Worm (Caenorhabditis elegans) whole organism, L4 larva: ENCODE measurements around the gene gcy-12.

Experiments
- D1046.2 ChIP-seq: fragments of 200-800 bp; sonication (Bioruptor generic); IDR thresholded peaks from 2 replicates; pipeline ENCODE4 v1.3.6; 2022; ENCODE audit warnings: missing genetic modification characterization, missing compliant biosample characterization
- F26F4.8 ChIP-seq: fragments of 200-800 bp; sonication (Bioruptor generic); conservative IDR thresholded peaks from 2 replicates; pipeline ENCODE4 v1.3.6; 2022; ENCODE audit warnings: missing genetic modification characterization, missing compliant biosample characterization
- F37D6.2 ChIP-seq: sonication (generic microtip); optimal IDR thresholded peaks from 2 replicates; lab custom pipeline; 2016; ENCODE audit warnings: mild to moderate bottlenecking, missing genetic modification characterization, missing compliant biosample characterization
- F49E8.2 ChIP-seq: sonication (generic microtip); optimal IDR thresholded peaks from 2 replicates; lab custom pipeline; 2016; ENCODE audit warnings: missing compliant biosample characterization, mild to moderate bottlenecking, missing genetic modification characterization, borderline replicate concordance
- Y75B8A.6 ChIP-seq: fragments of 200-800 bp; sonication (Bioruptor generic); IDR thresholded peaks from 2 replicates; pipeline ENCODE4 v1.3.6; 2022; ENCODE audit warnings: missing genetic modification reagents, missing genetic modification characterization, missing compliant biosample characterization
- aha-1 ChIP-seq: fragments of 150-350 bp; peaks from one replicate; lab custom pipeline; 2014; ENCODE audit warnings: missing biosample characterization, missing genetic modification characterization
- arid-1 ChIP-seq: fragments of 200-800 bp; sonication (Bioruptor generic); conservative IDR thresholded peaks from 2 replicates; pipeline ENCODE4 v1.3.6; 2022; ENCODE audit warnings: missing genetic modification reagents, missing genetic modification characterization, missing compliant biosample characterization
- ceh-20 ChIP-seq: fragments of 200-800 bp; sonication (Bioruptor generic); IDR thresholded peaks from 2 replicates; pipeline ENCODE4 v1.3.6; 2022; ENCODE audit warnings: missing genetic modification reagents, missing genetic modification characterization, missing compliant biosample characterization
- ceh-28 ChIP-seq: fragments of 150-350 bp; optimal IDR thresholded peaks from 2 replicates; lab custom pipeline; 2014; ENCODE audit warnings: missing biosample characterization, missing genetic modification reagents, missing genetic modification characterization
- ceh-32 ChIP-seq: sonication (generic microtip); optimal IDR thresholded peaks from 2 replicates; lab custom pipeline; 2016; ENCODE audit warnings: mild to moderate bottlenecking, missing genetic modification characterization, missing compliant biosample characterization; ENCODE audit not compliant: poor library complexity
- ceh-62 ChIP-seq: sonication (generic microtip); optimal IDR thresholded peaks from 2 replicates; lab custom pipeline; 2017; ENCODE audit warnings: missing biosample characterization, missing genetic modification characterization
- ceh-82 ChIP-seq: sonication (generic microtip); optimal IDR thresholded peaks from 2 replicates; lab custom pipeline; 2017; ENCODE audit warnings: missing biosample characterization, missing genetic modification characterization
- ces-1 ChIP-seq: fragments of 150-350 bp; sonication (generic microtip); optimal IDR thresholded peaks from 4 replicates; lab custom pipeline; 2014; ENCODE audit warnings: missing biosample characterization, missing genetic modification reagents, missing genetic modification characterization
- ctbp-1 ChIP-seq: fragments of 200-800 bp; sonication (Bioruptor generic); IDR thresholded peaks from 2 replicates; pipeline ENCODE4 v1.3.6; 2022; ENCODE audit warnings: missing genetic modification reagents, missing genetic modification characterization, missing compliant biosample characterization
- daf-12 ChIP-seq: fragments of 150-350 bp; optimal IDR thresholded peaks from 2 replicates; lab custom pipeline; 2014; ENCODE audit warnings: missing biosample characterization, missing genetic modification reagents, missing genetic modification characterization
- daf-19 ChIP-seq: fragments of 200-800 bp; sonication (Bioruptor generic); conservative IDR thresholded peaks from 2 replicates; pipeline ENCODE4 v1.3.6; 2022; ENCODE audit warnings: missing genetic modification characterization, missing compliant biosample characterization
- dmd-6 ChIP-seq: fragments of 200-800 bp; sonication (Bioruptor generic); IDR thresholded peaks from 2 replicates; pipeline ENCODE4 v1.3.6; 2022; ENCODE audit warnings: missing genetic modification reagents, missing genetic modification characterization, missing compliant biosample characterization
- dmd-8 ChIP-seq: fragments of 200-800 bp; sonication (Bioruptor generic); IDR thresholded peaks from 2 replicates; pipeline ENCODE4 v1.3.6; 2022; ENCODE audit warnings: missing genetic modification characterization, missing compliant biosample characterization
- dve-1 ChIP-seq: sonication (generic microtip); optimal IDR thresholded peaks from 2 replicates; lab custom pipeline; 2017; ENCODE audit warnings: antibody characterized with exemption, mild to moderate bottlenecking, missing genetic modification characterization, missing compliant biosample characterization; ENCODE audit not compliant: insufficient read depth
- fos-1 ChIP-seq: fragments of 150-350 bp; optimal IDR thresholded peaks from 2 replicates; lab custom pipeline; 2014; ENCODE audit warnings: missing biosample characterization, missing genetic modification characterization
- gei-8 ChIP-seq: fragments of 200-800 bp; sonication (Bioruptor generic); optimal IDR thresholded peaks from 2 replicates; lab custom pipeline; 2018; ENCODE audit warnings: mild to moderate bottlenecking, missing genetic modification characterization, missing compliant biosample characterization
- hlh-11 ChIP-seq: fragments of 200-800 bp; sonication (Bioruptor generic); optimal IDR thresholded peaks from 2 replicates; lab custom pipeline; 2018; ENCODE audit warnings: mild to moderate bottlenecking, missing genetic modification characterization, missing compliant biosample characterization
- hlh-30 ChIP-seq: sonication (generic microtip); optimal IDR thresholded peaks from 2 replicates; lab custom pipeline; 2017; ENCODE audit warnings: antibody characterized with exemption, mild to moderate bottlenecking, missing genetic modification characterization, missing compliant biosample characterization; ENCODE audit not compliant: insufficient read depth
- lin-13 ChIP-seq: fragments of 150-350 bp; optimal IDR thresholded peaks from 2 replicates; lab custom pipeline; 2014; ENCODE audit warnings: missing biosample characterization, missing genetic modification reagents, missing genetic modification characterization
- lin-15B ChIP-seq: fragments of 150-350 bp; sonication (generic microtip); optimal IDR thresholded peaks from 3 replicates; lab custom pipeline; 2014; ENCODE audit warnings: missing biosample characterization, missing genetic modification characterization
- lin-29 ChIP-seq: fragments of 200-800 bp; sonication (Bioruptor generic); IDR thresholded peaks from 2 replicates; pipeline ENCODE4 v1.3.6; 2022; ENCODE audit warnings: missing genetic modification reagents, missing genetic modification characterization, missing compliant biosample characterization
- lsy-2 ChIP-seq, 2 experiments: fragments of 150-350 bp in 1 of 2; sonication (generic microtip) in 1 of 2; optimal IDR thresholded peaks; 2 replicates each; lab custom pipeline; 2014 to 2017; ENCODE audit warnings: missing biosample characterization in 2 of 2, missing genetic modification characterization in 2 of 2
- madf-5 ChIP-seq, 2 experiments: fragments of 200-800 bp; sonication (Bioruptor generic); IDR thresholded peaks; 2 replicates each; pipeline ENCODE4 v1.3.6; 2022; ENCODE audit warnings: missing compliant biosample characterization in 2 of 2, missing genetic modification characterization in 2 of 2
- mdl-1 ChIP-seq, 2 experiments: fragments of 150-350 bp in 1 of 2; sonication (generic microtip) in 1 of 2; optimal IDR thresholded peaks; 2 replicates each; lab custom pipeline; 2014 to 2017; ENCODE audit warnings: missing biosample characterization in 2 of 2, missing genetic modification characterization in 2 of 2
- mdt-29 ChIP-seq: fragments of 200-800 bp; sonication (Bioruptor generic); IDR thresholded peaks from 2 replicates; pipeline ENCODE4 v1.3.6; 2022; ENCODE audit warnings: missing genetic modification reagents, missing genetic modification characterization, missing compliant biosample characterization
- mep-1 ChIP-seq: fragments of 150-350 bp; sonication (generic microtip); optimal IDR thresholded peaks from 3 replicates; lab custom pipeline; 2014; ENCODE audit warnings: missing biosample characterization, missing genetic modification characterization
- mes-2 ChIP-seq: sonication (generic microtip); optimal IDR thresholded peaks from 2 replicates; lab custom pipeline; 2016; ENCODE audit warnings: missing genotype, mild to moderate bottlenecking, missing genetic modification characterization, missing compliant biosample characterization; ENCODE audit not compliant: poor library complexity, severe bottlenecking
- mxl-3 ChIP-seq: fragments of 200-800 bp; sonication (Bioruptor generic); optimal IDR thresholded peaks from 2 replicates; lab custom pipeline; 2018; ENCODE audit warnings: mild to moderate bottlenecking, missing genetic modification characterization, missing compliant biosample characterization
- nhr-10 ChIP-seq: fragments of 150-350 bp; optimal IDR thresholded peaks from 2 replicates; lab custom pipeline; 2014; ENCODE audit warnings: missing biosample characterization, missing genetic modification characterization
- nhr-102 ChIP-seq: sonication (generic microtip); optimal IDR thresholded peaks from 2 replicates; lab custom pipeline; 2016; ENCODE audit warnings: mild to moderate bottlenecking, missing genetic modification characterization, moderate library complexity, missing compliant biosample characterization
- nhr-11 ChIP-seq: fragments of 150-350 bp; optimal IDR thresholded peaks from 2 replicates; lab custom pipeline; 2014; ENCODE audit warnings: missing biosample characterization, missing genetic modification characterization
- nhr-28 ChIP-seq: fragments of 150-350 bp; optimal IDR thresholded peaks from 2 replicates; lab custom pipeline; 2014; ENCODE audit warnings: missing biosample characterization, missing genetic modification characterization
- nhr-41 ChIP-seq: fragments of 200-800 bp; sonication (Bioruptor generic); IDR thresholded peaks from 2 replicates; pipeline ENCODE4 v1.3.6; 2022; ENCODE audit warnings: missing genetic modification reagents, missing genetic modification characterization, missing compliant biosample characterization
- nhr-42 ChIP-seq: fragments of 200-800 bp; sonication (Bioruptor generic); IDR thresholded peaks from 2 replicates; pipeline ENCODE4 v1.3.6; 2022; ENCODE audit warnings: missing genetic modification characterization, missing compliant biosample characterization
- nhr-48 ChIP-seq: sonication (generic microtip); optimal IDR thresholded peaks from 2 replicates; lab custom pipeline; 2016; ENCODE audit warnings: mild to moderate bottlenecking, missing genetic modification characterization, missing compliant biosample characterization
- nhr-77 ChIP-seq: fragments of 150-350 bp; optimal IDR thresholded peaks from 2 replicates; lab custom pipeline; 2014; ENCODE audit warnings: missing biosample characterization, missing genetic modification characterization
- pha-4 ChIP-seq, 2 experiments: fragments of 150-350 bp in 1 of 2; fragments of 200-800 bp in 1 of 2; sonication (Bioruptor generic) in 1 of 2; IDR thresholded peaks in 1 of 2; optimal IDR thresholded peaks in 1 of 2; 2 replicates each; pipeline versions ENCODE4 v1.3.6 to Lab custom; 2014 to 2022; ENCODE audit warnings: missing genetic modification characterization in 2 of 2, missing genetic modification reagents in 2 of 2, missing biosample characterization in 1 of 2, missing compliant biosample characterization in 1 of 2
- php-3 ChIP-seq: fragments of 200-800 bp; sonication (Bioruptor generic); IDR thresholded peaks from 2 replicates; pipeline ENCODE4 v1.3.6; 2022; ENCODE audit warnings: missing genetic modification reagents, missing genetic modification characterization, missing compliant biosample characterization
- pqm-1 ChIP-seq: sonication (generic microtip); optimal IDR thresholded peaks from 2 replicates; lab custom pipeline; 2017; ENCODE audit warnings: missing biosample characterization, missing genetic modification characterization
- rbr-2 ChIP-seq: sonication (generic microtip); optimal IDR thresholded peaks from 2 replicates; lab custom pipeline; 2016; ENCODE audit warnings: missing genotype, missing genetic modification characterization, missing compliant biosample characterization
- saeg-2 ChIP-seq: fragments of 200-800 bp; sonication (Bioruptor generic); IDR thresholded peaks from 2 replicates; pipeline ENCODE4 v1.3.6; 2022; ENCODE audit warnings: missing genetic modification reagents, missing genetic modification characterization, missing compliant biosample characterization
- sdz-12 ChIP-seq: fragments of 200-800 bp; sonication (Bioruptor generic); optimal IDR thresholded peaks from 2 replicates; lab custom pipeline; 2018; ENCODE audit warnings: mild to moderate bottlenecking, missing genetic modification characterization, missing compliant biosample characterization
- snpc-4 ChIP-seq: fragments of 150-350 bp; optimal IDR thresholded peaks from 2 replicates; lab custom pipeline; 2014; ENCODE audit warnings: missing biosample characterization, missing genetic modification characterization
- spr-1 ChIP-seq: sonication (generic microtip); optimal IDR thresholded peaks from 2 replicates; lab custom pipeline; 2016; ENCODE audit warnings: mild to moderate bottlenecking, missing genetic modification characterization, missing compliant biosample characterization
- unc-62 ChIP-seq, 3 experiments: fragments of 150-350 bp in 1 of 3; sonication (generic microtip); optimal IDR thresholded peaks in 2 of 3; peaks in 1 of 3; 1 replicate in 1 of 3; 2 replicates in 2 of 3; lab custom pipeline; 2014 to 2017; ENCODE audit warnings: missing biosample characterization in 3 of 3, missing genetic modification characterization in 3 of 3, missing genetic modification reagents in 3 of 3, missing genotype in 1 of 3

The gcy-12 gene

ce11 chrII:5281137-5281536 lies 30.7 kb upstream of the gcy-12 start (continued):
- no peak for TF ChIP-seq daf-12 (tag; lab: Kevin White, UChicago)
- peak; percentile 63 for TF ChIP-seq dmd-6 (GFP tag; lab: Robert Waterston, UW)
- TF ChIP-seq ceh-20 (GFP tag; lab: Robert Waterston, UW) = peak; percentile 84
- peak; percentile 97 for TF ChIP-seq php-3 (GFP tag; lab: Robert Waterston, UW)
- no peak for TF ChIP-seq nhr-77
- TF ChIP-seq nhr-11 (tag; lab: Kevin White, UChicago) = no peak
- no peak for TF ChIP-seq Y75B8A.6
- peak; percentile 58 for TF ChIP-seq mep-1 (tag; lab: Kevin White, UChicago)
- no peak for TF ChIP-seq lin-29 (GFP tag; lab: Robert Waterston, UW)
- peak; percentile 7 for TF ChIP-seq mxl-3 (GFP tag; lab: Kevin White, UChicago)
- TF ChIP-seq unc-62 (GFP tag; optimal IDR thresholded peaks at IDR 0.05 in 1 of 2; lab: Kevin White, UChicago) = peak in 1 of 2 experiments; percentile 59
- no peak for TF ChIP-seq unc-62 (tag; optimal IDR thresholded peaks at IDR 0.05; lab: Kevin White, UChicago)
- TF ChIP-seq daf-19 (GFP tag; lab: Robert Waterston, UW) = no peak
- TF ChIP-seq hlh-11 (tag; lab: Kevin White, UChicago) = peak; percentile 73
- no peak for TF ChIP-seq pha-4 (GFP tag; IDR thresholded peaks at IDR 0.05; lab: Robert Waterston, UW)
- TF ChIP-seq pha-4 (tag; optimal IDR thresholded peaks at IDR 0.05; lab: Kevin White, UChicago) = no peak
- TF ChIP-seq aha-1 (tag; lab: Kevin White, UChicago) = peak; percentile 98
- no peak for TF ChIP-seq F26F4.8 (GFP tag; lab: Robert Waterston, UW)
- no peak for TF ChIP-seq ceh-82
- TF ChIP-seq F49E8.2 = no peak
- TF ChIP-seq sdz-12 (GFP tag; lab: Kevin White, UChicago) = no peak
- no peak for TF ChIP-seq saeg-2
- no peak for TF ChIP-seq dmd-8 (GFP tag; lab: Robert Waterston, UW)
- peak in 1 of 2 experiments; percentile 46 for TF ChIP-seq mdl-1 (tag; optimal IDR thresholded peaks at IDR 0.05; lab: Kevin White, UChicago)
- no peak for TF ChIP-seq F37D6.2
- no peak for TF ChIP-seq ceh-32 (tag; lab: Kevin White, UChicago)
- no peak for TF ChIP-seq nhr-41 (GFP tag; lab: Robert Waterston, UW)
- no peak for TF ChIP-seq D1046.2 (GFP tag; lab: Robert Waterston, UW)
- no peak for TF ChIP-seq ces-1 (GFP tag; lab: Kevin White, UChicago)
- peak; percentile 41 for TF ChIP-seq nhr-102 (tag; lab: Kevin White, UChicago)
- no peak for TF ChIP-seq rbr-2
- TF ChIP-seq lin-13 (GFP tag; lab: Kevin White, UChicago) = no peak
- no peak for TF ChIP-seq ceh-28 (tag; lab: Kevin White, UChicago)
- peak; percentile 69 for TF ChIP-seq pqm-1 (tag; lab: Kevin White, UChicago)
- TF ChIP-seq lsy-2 (tag; optimal IDR thresholded peaks at IDR 0.05; lab: Kevin White, UChicago) = peak; percentile 20 to 39
- TF ChIP-seq snpc-4 (tag; lab: Kevin White, UChicago) = no peak
- TF ChIP-seq madf-5 (GFP tag; IDR thresholded peaks at IDR 0.05; lab: Robert Waterston, UW) = no peak
- peak; percentile 3 for TF ChIP-seq nhr-48
- TF ChIP-seq ctbp-1 (GFP tag; lab: Robert Waterston, UW) = no peak
- no peak for TF ChIP-seq spr-1
- TF ChIP-seq gei-8 (GFP tag; lab: Kevin White, UChicago) = no peak

DNA sequence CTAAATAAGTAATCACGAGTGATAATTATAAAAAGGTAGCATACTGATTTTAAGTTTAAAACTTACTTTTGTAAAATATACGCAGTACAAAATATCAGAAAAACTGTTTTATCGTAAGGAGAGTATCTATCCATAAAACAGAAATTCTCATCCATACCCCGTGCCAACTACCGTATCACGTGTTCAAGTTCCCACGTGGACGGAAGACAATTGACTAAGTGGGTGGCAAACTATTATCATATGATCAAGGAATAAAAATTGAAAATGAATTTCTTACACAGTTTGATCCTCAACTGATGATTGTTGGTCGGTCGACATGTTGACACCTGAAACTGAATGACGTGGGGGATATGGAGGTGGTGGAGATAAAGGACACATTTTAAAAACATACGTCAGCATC lies 29.7 kb upstream of the gcy-12 start, which contains the start of gene pmt-1:
pmt-1 (minus strand) TSS at position 332 of the 400 bp plus-strand sequence.
- peak in 1 of 2 experiments; percentile 31 for TF ChIP-seq lsy-2 (tag; optimal IDR thresholded peaks at IDR 0.05; lab: Kevin White, UChicago)
- no peak for TF ChIP-seq ceh-62 (tag; lab: Kevin White, UChicago)
- TF ChIP-seq dve-1 = peak; percentile 84
- TF ChIP-seq nhr-10 (tag; lab: Kevin White, UChicago) = peak; percentile 42
- TF ChIP-seq dmd-6 (GFP tag; lab: Robert Waterston, UW) = peak; percentile 72
- peak; percentile 75 for TF ChIP-seq hlh-11 (tag; lab: Kevin White, UChicago)
- no peak for TF ChIP-seq lin-15B
- TF ChIP-seq nhr-42 (GFP tag; lab: Robert Waterston, UW) = no peak
- peak; percentile 87 for TF ChIP-seq mxl-3 (GFP tag; lab: Kevin White, UChicago)
- TF ChIP-seq fos-1 (tag; lab: Kevin White, UChicago) = no peak
- TF ChIP-seq mep-1 (tag; lab: Kevin White, UChicago) = peak; percentile 33
- peak; percentile 41 to 71 for TF ChIP-seq mdl-1 (tag; optimal IDR thresholded peaks at IDR 0.05; lab: Kevin White, UChicago)
- peak; percentile 28 for TF ChIP-seq nhr-28 (tag; lab: Kevin White, UChicago)
- peak; percentile 91 for TF ChIP-seq hlh-30
- no peak for TF ChIP-seq Y75B8A.6
- no peak for TF ChIP-seq mdt-29 (GFP tag; lab: Robert Waterston, UW)
- no peak for TF ChIP-seq arid-1
- TF ChIP-seq mes-2 (tag; lab: Kevin White, UChicago) = no peak
